Worm (Caenorhabditis elegans): ENCODE data around the gene sap-49.

ce11 chrII:8008334-8008733 is 27.2 kb downstream of the sap-49 start, which contains the start of gene glna-2:
- no peak for TF ChIP-seq ztf-29 (GFP tag; IDR thresholded peaks at IDR 0.05)
- TF ChIP-seq cog-1 (tag; optimal IDR thresholded peaks at IDR 0.05), result no peak
